Worm (Caenorhabditis elegans) whole organism, late embryonic: Measurements from ENCODE around the gene Y46B2A.4.

Source experiments
- F13H6.1 ChIP-seq: sonication (generic microtip); optimal IDR thresholded peaks from 2 replicates; lab custom pipeline; 2016; ENCODE audit warnings: missing genetic modification characterization, missing compliant biosample characterization
- K02D7.2 ChIP-seq: sonication (generic microtip); optimal IDR thresholded peaks from 2 replicates; lab custom pipeline; 2017; ENCODE audit warnings: mild to moderate bottlenecking, missing genetic modification characterization, missing compliant biosample characterization
- T23F11.4 ChIP-seq: fragments of 200-800 bp; sonication (Bioruptor generic); optimal IDR thresholded peaks from 2 replicates; lab custom pipeline; 2018; ENCODE audit warnings: mild to moderate bottlenecking, missing genetic modification characterization, missing compliant biosample characterization
- Y22D7AL.16 ChIP-seq: sonication (generic microtip); optimal IDR thresholded peaks from 2 replicates; lab custom pipeline; 2016; ENCODE audit warnings: missing genetic modification characterization, missing compliant biosample characterization
- ahr-1 ChIP-seq: sonication (generic microtip); optimal IDR thresholded peaks from 2 replicates; lab custom pipeline; 2016; ENCODE audit warnings: missing genetic modification characterization, missing compliant biosample characterization
- ceh-2 ChIP-seq: sonication (generic microtip); optimal IDR thresholded peaks from 2 replicates; lab custom pipeline; 2016; ENCODE audit warnings: missing genotype, missing genetic modification characterization, missing compliant biosample characterization
- ceh-24 ChIP-seq: sonication (generic microtip); optimal IDR thresholded peaks from 2 replicates; lab custom pipeline; 2016; ENCODE audit warnings: mild to moderate bottlenecking, missing genetic modification characterization, missing compliant biosample characterization
- ceh-34 ChIP-seq: sonication (generic microtip); optimal IDR thresholded peaks from 2 replicates; lab custom pipeline; 2016; ENCODE audit warnings: mild to moderate bottlenecking, missing genetic modification characterization, missing compliant biosample characterization
- ceh-45 ChIP-seq: fragments of 200-800 bp; sonication (Bioruptor generic); IDR thresholded peaks from 2 replicates; pipeline ENCODE4 v1.3.6; 2022; ENCODE audit warnings: missing genetic modification reagents, missing genetic modification characterization, missing compliant biosample characterization
- ceh-6 ChIP-seq: fragments of 200-800 bp; sonication (Bioruptor generic); optimal IDR thresholded peaks from 2 replicates; lab custom pipeline; 2018; ENCODE audit warnings: mild to moderate bottlenecking, missing genetic modification characterization, missing compliant biosample characterization
- che-1 ChIP-seq: sonication (generic microtip); optimal IDR thresholded peaks from 2 replicates; lab custom pipeline; 2016; ENCODE audit warnings: mild to moderate bottlenecking, missing genetic modification characterization, missing compliant biosample characterization
- dmd-4 ChIP-seq: sonication (generic microtip); optimal IDR thresholded peaks from 2 replicates; lab custom pipeline; 2016; ENCODE audit warnings: borderline replicate concordance, missing genetic modification characterization, missing compliant biosample characterization
- dve-1 ChIP-seq: sonication (generic microtip); optimal IDR thresholded peaks from 2 replicates; lab custom pipeline; 2017; ENCODE audit warnings: antibody characterized with exemption, mild to moderate bottlenecking, missing genetic modification characterization, missing compliant biosample characterization
- elt-2 ChIP-seq: sonication (generic microtip); optimal IDR thresholded peaks from 2 replicates; lab custom pipeline; 2016; ENCODE audit warnings: missing genetic modification reagents, missing genetic modification characterization, missing compliant biosample characterization
- elt-4 ChIP-seq: sonication (generic microtip); optimal IDR thresholded peaks from 2 replicates; lab custom pipeline; 2016; ENCODE audit warnings: missing genetic modification characterization, missing compliant biosample characterization
- ets-4 ChIP-seq: sonication (generic microtip); optimal IDR thresholded peaks from 2 replicates; lab custom pipeline; 2016; ENCODE audit warnings: missing genetic modification characterization, missing compliant biosample characterization
- eyg-1 ChIP-seq: sonication (generic microtip); optimal IDR thresholded peaks from 2 replicates; lab custom pipeline; 2016; ENCODE audit warnings: missing genotype, missing genetic modification characterization, missing compliant biosample characterization
- fax-1 ChIP-seq: sonication (generic microtip); optimal IDR thresholded peaks from 2 replicates; lab custom pipeline; 2016; ENCODE audit warnings: missing genotype, missing genetic modification characterization, missing compliant biosample characterization
- fkh-10 ChIP-seq: fragments of 150-350 bp; optimal IDR thresholded peaks from 2 replicates; lab custom pipeline; 2014; ENCODE audit warnings: missing biosample characterization, missing genetic modification reagents, missing genetic modification characterization
- fkh-6 ChIP-seq: sonication (generic microtip); optimal IDR thresholded peaks from 2 replicates; lab custom pipeline; 2016; ENCODE audit warnings: missing genetic modification characterization, missing compliant biosample characterization
- gmeb-2 ChIP-seq: sonication (generic microtip); optimal IDR thresholded peaks from 2 replicates; lab custom pipeline; 2016; ENCODE audit warnings: missing genetic modification characterization, inconsistent platforms, missing compliant biosample characterization
- hlh-30 ChIP-seq: sonication (generic microtip); optimal IDR thresholded peaks from 2 replicates; lab custom pipeline; 2017; ENCODE audit warnings: antibody characterized with exemption, missing genetic modification characterization, missing compliant biosample characterization; ENCODE audit not compliant: insufficient read depth
- hlh-6 ChIP-seq: sonication (generic microtip); optimal IDR thresholded peaks from 2 replicates; lab custom pipeline; 2016; ENCODE audit warnings: missing genotype, missing genetic modification characterization, missing compliant biosample characterization
- hlh-8 ChIP-seq: sonication (generic microtip); optimal IDR thresholded peaks from 2 replicates; lab custom pipeline; 2016; ENCODE audit warnings: missing genotype, missing genetic modification characterization, missing compliant biosample characterization
- lim-6 ChIP-seq: sonication (generic microtip); optimal IDR thresholded peaks from 2 replicates; lab custom pipeline; 2016; ENCODE audit warnings: missing genetic modification characterization, missing compliant biosample characterization
- lin-11 ChIP-seq: fragments of 200-800 bp; sonication (Bioruptor generic); optimal IDR thresholded peaks from 2 replicates; lab custom pipeline; 2018; ENCODE audit warnings: mild to moderate bottlenecking, missing genetic modification characterization, missing compliant biosample characterization
- nfya-1 ChIP-seq: sonication (generic microtip); optimal IDR thresholded peaks from 2 replicates; lab custom pipeline; 2017; ENCODE audit warnings: missing genetic modification characterization, mild to moderate bottlenecking, missing compliant biosample characterization, antibody characterized with exemption, moderate library complexity
- nhr-11 ChIP-seq: fragments of 150-350 bp; optimal IDR thresholded peaks from 2 replicates; lab custom pipeline; 2014; ENCODE audit warnings: missing biosample characterization, missing genetic modification characterization
- npax-4 ChIP-seq: sonication (generic microtip); optimal IDR thresholded peaks from 2 replicates; lab custom pipeline; 2016; ENCODE audit warnings: missing genetic modification characterization, missing compliant biosample characterization
- odd-2 ChIP-seq: sonication (generic microtip); optimal IDR thresholded peaks from 2 replicates; lab custom pipeline; 2017; ENCODE audit warnings: antibody characterized with exemption, mild to moderate bottlenecking, missing genetic modification characterization, missing compliant biosample characterization
- pag-3 ChIP-seq: sonication (generic microtip); optimal IDR thresholded peaks from 2 replicates; lab custom pipeline; 2016; ENCODE audit warnings: missing compliant biosample characterization, missing genetic modification characterization, borderline replicate concordance
- pax-1 ChIP-seq: fragments of 150-350 bp; optimal IDR thresholded peaks from 2 replicates; lab custom pipeline; 2014; ENCODE audit warnings: missing biosample characterization, missing genetic modification characterization
- pha-4 ChIP-seq: fragments of 150-350 bp; optimal IDR thresholded peaks from 2 replicates; lab custom pipeline; 2018; ENCODE audit warnings: missing biosample characterization, missing genetic modification reagents, missing genetic modification characterization
- pqm-1 ChIP-seq: sonication (generic microtip); optimal IDR thresholded peaks from 2 replicates; lab custom pipeline; 2016; ENCODE audit warnings: missing genetic modification characterization, missing compliant biosample characterization
- sox-2 ChIP-seq: fragments of 200-800 bp; sonication (Bioruptor generic); IDR thresholded peaks from 2 replicates; pipeline ENCODE4 v1.3.6; 2022; ENCODE audit warnings: missing genetic modification reagents, missing genetic modification characterization, missing compliant biosample characterization
- syd-9 ChIP-seq: sonication (generic microtip); optimal IDR thresholded peaks from 2 replicates; lab custom pipeline; 2016; ENCODE audit warnings: mild to moderate bottlenecking, missing genetic modification characterization, moderate library complexity, missing compliant biosample characterization
- ttx-3 ChIP-seq: sonication (generic microtip); optimal IDR thresholded peaks from 2 replicates; lab custom pipeline; 2016; ENCODE audit warnings: missing genetic modification reagents, missing genetic modification characterization, missing compliant biosample characterization
- unc-42 ChIP-seq: sonication (generic microtip); optimal IDR thresholded peaks from 2 replicates; lab custom pipeline; 2016; ENCODE audit warnings: missing genotype, missing genetic modification characterization, missing compliant biosample characterization
- unc-55 ChIP-seq: sonication (generic microtip); optimal IDR thresholded peaks from 2 replicates; lab custom pipeline; 2017; ENCODE audit warnings: missing biosample characterization, missing genetic modification reagents, missing genetic modification characterization
- unc-86 ChIP-seq: sonication (generic microtip); optimal IDR thresholded peaks from 2 replicates; lab custom pipeline; 2016; ENCODE audit warnings: missing genetic modification characterization, missing compliant biosample characterization
- zip-5 ChIP-seq: sonication (generic microtip); optimal IDR thresholded peaks from 2 replicates; lab custom pipeline; 2016; ENCODE audit warnings: missing genetic modification characterization, missing compliant biosample characterization
- ztf-16 ChIP-seq: sonication (generic microtip); optimal IDR thresholded peaks from 2 replicates; lab custom pipeline; 2017; ENCODE audit warnings: missing genetic modification characterization, missing compliant biosample characterization

Gene Y46B2A.4

ce11 chrII:875739-876138 lies 14.1 kb downstream of the Y46B2A.4 start:
- TF ChIP-seq ahr-1 (no peak), hlh-6 (tag; lab: Kevin White, UChicago) (no peak), zip-5 (tag; lab: Kevin White, UChicago) (no peak), ceh-6 (no peak), unc-55 (GFP tag; lab: Kevin White, UChicago) (no peak), unc-42 (tag; lab: Kevin White, UChicago) (no peak), unc-86 (tag; lab: Kevin White, UChicago) (no peak), lim-6 (tag; lab: Kevin White, UChicago) (no peak)

ce11 chrII:880666-881226 lies 19.1 kb downstream of the Y46B2A.4 start:
- TF ChIP-seq npax-4 (tag; lab: Kevin White, UChicago) (no peak), K02D7.2 (no peak), hlh-30 (tag; lab: Kevin White, UChicago) (no peak), pha-4 (no peak), unc-55 (GFP tag; lab: Kevin White, UChicago) (no peak), unc-86 (tag; lab: Kevin White, UChicago) (no peak), fkh-10 (GFP tag; lab: Kevin White, UChicago) (no peak), fax-1 (tag; lab: Kevin White, UChicago) (no peak), ets-4 (tag; lab: Kevin White, UChicago) (no peak), hlh-8 (tag; lab: Kevin White, UChicago) (no peak), Y22D7AL.16 (no peak), zip-5 (tag; lab: Kevin White, UChicago) (no peak), ztf-16 (tag; lab: Kevin White, UChicago) (no peak), dve-1 (no peak), che-1 (tag; lab: Kevin White, UChicago) (no peak), ttx-3 (no peak)

ce11 chrII:884204-884603 lies 22.5 kb downstream of the Y46B2A.4 start:
- TF ChIP-seq ceh-24 (tag; lab: Kevin White, UChicago): no peak
- peak; percentile 1 for TF ChIP-seq elt-2
- TF ChIP-seq elt-4 (tag; lab: Kevin White, UChicago): no peak
- TF ChIP-seq zip-5 (tag; lab: Kevin White, UChicago): no peak
- no peak for TF ChIP-seq F13H6.1 (tag; lab: Kevin White, UChicago)
- TF ChIP-seq ceh-34: no peak
- no peak for TF ChIP-seq ceh-2 (tag; lab: Kevin White, UChicago)
- TF ChIP-seq T23F11.4: no peak
- no peak for TF ChIP-seq lin-11 (tag; lab: Kevin White, UChicago)

- TF ChIP-seq elt-2 (peak; percentile 69), dmd-4 (tag; lab: Kevin White, UChicago) (no peak)
Observed at ce11 chrII:888024-888423, 26.4 kb downstream of the Y46B2A.4 start, which contains the start of gene T07D3.4. TSS of gene T07D3.4 (plus strand) at chrII:888309.

ce11 chrII:900720-901332 lies 39.2 kb downstream of the Y46B2A.4 start, which contains the start of gene T07D3.9:
TSS of gene T07D3.9 (minus strand) at chrII:900913.
- TF ChIP-seq elt-2: peak; percentile 92
- TF ChIP-seq pqm-1 (tag; lab: Kevin White, UChicago): no peak

ce11 chrII:901632-902031 lies 40.0 kb downstream of the Y46B2A.4 start, which contains the start of gene T07D3.2:
TSS of gene T07D3.2 (plus strand) at chrII:901932.
- TF ChIP-seq lim-6 (tag; lab: Kevin White, UChicago) (no peak), gmeb-2 (no peak), npax-4 (tag; lab: Kevin White, UChicago) (no peak), sox-2 (GFP tag; lab: Robert Waterston, UW) (no peak), nfya-1 (tag; lab: Kevin White, UChicago) (no peak), eyg-1 (no peak), pax-1 (no peak), Y22D7AL.16 (no peak), pha-4 (no peak), pag-3 (tag; lab: Kevin White, UChicago) (no peak), T23F11.4 (no peak), nhr-11 (tag; lab: Kevin White, UChicago) (no peak), syd-9 (tag; lab: Kevin White, UChicago) (no peak), ahr-1 (no peak), ceh-45 (GFP tag; lab: Robert Waterston, UW) (no peak), ceh-24 (tag; lab: Kevin White, UChicago) (no peak), pqm-1 (tag; lab: Kevin White, UChicago) (no peak), fkh-6 (no peak), odd-2 (tag; lab: Kevin White, UChicago) (no peak)
